Worm (Caenorhabditis elegans) whole organism, L2 larva: Measurements from ENCODE around the gene ugt-36.

Experiments used
- C34F6.9 ChIP-seq: fragments of 150-350 bp; optimal IDR thresholded peaks from 2 replicates; lab custom pipeline; 2014; ENCODE audit warnings: missing biosample characterization, missing genetic modification characterization
- Y55F3AM.14 ChIP-seq: fragments of 200-800 bp; sonication (Bioruptor generic); optimal IDR thresholded peaks from 2 replicates; lab custom pipeline; 2018; ENCODE audit warnings: mild to moderate bottlenecking, missing genetic modification characterization, missing compliant biosample characterization
- ZK546.5 ChIP-seq: sonication (generic microtip); optimal IDR thresholded peaks from 2 replicates; lab custom pipeline; 2017; ENCODE audit warnings: missing biosample characterization, missing genetic modification characterization
- aly-2 ChIP-seq: fragments of 150-350 bp; optimal IDR thresholded peaks from 2 replicates; lab custom pipeline; 2014; ENCODE audit warnings: missing biosample characterization, missing genetic modification characterization
- ama-1 ChIP-seq: fragments of 150-350 bp; optimal IDR thresholded peaks from 2 replicates; lab custom pipeline; 2018; ENCODE audit warnings: inconsistent platforms
- blmp-1 ChIP-seq: sonication (generic microtip); optimal IDR thresholded peaks from 2 replicates; lab custom pipeline; 2017; ENCODE audit warnings: missing genetic modification characterization, mild to moderate bottlenecking, missing compliant biosample characterization, antibody characterized with exemption, moderate library complexity; ENCODE audit not compliant: insufficient read depth
- crh-2 ChIP-seq: sonication (generic microtip); optimal IDR thresholded peaks from 2 replicates; lab custom pipeline; 2017; ENCODE audit warnings: missing biosample characterization, missing genetic modification characterization
- egl-27 ChIP-seq: sonication (generic microtip); optimal IDR thresholded peaks from 3 replicates; lab custom pipeline; 2017; ENCODE audit warnings: missing biosample characterization, missing genetic modification reagents, missing genetic modification characterization
- elt-1 ChIP-seq: fragments of 150-350 bp; optimal IDR thresholded peaks from 2 replicates; lab custom pipeline; 2014; ENCODE audit warnings: missing biosample characterization, missing genetic modification characterization
- gmeb-1 ChIP-seq: fragments of 150-350 bp; optimal IDR thresholded peaks from 2 replicates; lab custom pipeline; 2014; ENCODE audit warnings: missing biosample characterization, missing genetic modification characterization
- lin-11 ChIP-seq: fragments of 150-350 bp; sonication (generic microtip); optimal IDR thresholded peaks from 2 replicates; lab custom pipeline; 2014; ENCODE audit warnings: missing biosample characterization, missing genetic modification characterization, inconsistent platforms, mixed read lengths
- lin-13 ChIP-seq: fragments of 150-350 bp; optimal IDR thresholded peaks from 2 replicates; lab custom pipeline; 2014; ENCODE audit warnings: missing biosample characterization, missing genetic modification reagents, missing genetic modification characterization
- lin-39 ChIP-seq: fragments of 150-350 bp; optimal IDR thresholded peaks from 2 replicates; lab custom pipeline; 2014; ENCODE audit warnings: missing biosample characterization, missing genetic modification reagents, missing genetic modification characterization
- lsy-2 ChIP-seq, 2 experiments: fragments of 150-350 bp in 1 of 2; sonication (generic microtip) in 1 of 2; optimal IDR thresholded peaks; 2 replicates each; lab custom pipeline; 2014 to 2017; ENCODE audit warnings: missing biosample characterization in 2 of 2, missing genetic modification characterization in 2 of 2
- mab-5 ChIP-seq: fragments of 150-350 bp; optimal IDR thresholded peaks from 2 replicates; lab custom pipeline; 2014; ENCODE audit warnings: missing biosample characterization, missing genetic modification characterization
- mbf-1 ChIP-seq: sonication (generic microtip); optimal IDR thresholded peaks from 2 replicates; lab custom pipeline; 2017; ENCODE audit warnings: missing biosample characterization, missing genetic modification characterization
- mdl-1 ChIP-seq, 2 experiments: fragments of 150-350 bp in 1 of 2; sonication (generic microtip) in 1 of 2; optimal IDR thresholded peaks; 2 replicates each; lab custom pipeline; 2017; ENCODE audit warnings: missing biosample characterization in 2 of 2, missing genetic modification characterization in 2 of 2
- nhr-10 ChIP-seq: sonication (generic microtip); optimal IDR thresholded peaks from 2 replicates; lab custom pipeline; 2017; ENCODE audit warnings: missing biosample characterization, missing genetic modification characterization
- nhr-129 ChIP-seq: fragments of 150-350 bp; optimal IDR thresholded peaks from 2 replicates; lab custom pipeline; 2014; ENCODE audit warnings: missing biosample characterization, missing genetic modification characterization
- nhr-21 ChIP-seq: fragments of 150-350 bp; optimal IDR thresholded peaks from 2 replicates; lab custom pipeline; 2014; ENCODE audit warnings: missing biosample characterization, missing genetic modification characterization
- nhr-23 ChIP-seq: fragments of 150-350 bp; optimal IDR thresholded peaks from 2 replicates; lab custom pipeline; 2014; ENCODE audit warnings: missing biosample characterization, missing genetic modification reagents, missing genetic modification characterization
- nhr-237 ChIP-seq: fragments of 150-350 bp; optimal IDR thresholded peaks from 2 replicates; lab custom pipeline; 2014; ENCODE audit warnings: missing biosample characterization, missing genetic modification characterization
- peb-1 ChIP-seq: fragments of 150-350 bp; optimal IDR thresholded peaks from 2 replicates; lab custom pipeline; 2014; ENCODE audit warnings: missing biosample characterization, missing genetic modification characterization
- sem-4 ChIP-seq: fragments of 150-350 bp; optimal IDR thresholded peaks from 2 replicates; lab custom pipeline; 2014; ENCODE audit warnings: missing biosample characterization, missing genetic modification reagents, missing genetic modification characterization
- unc-39 ChIP-seq: fragments of 150-350 bp; optimal IDR thresholded peaks from 2 replicates; lab custom pipeline; 2014; ENCODE audit warnings: missing biosample characterization, missing genetic modification characterization
- unc-55 ChIP-seq: fragments of 150-350 bp; sonication (generic microtip); optimal IDR thresholded peaks from 3 replicates; lab custom pipeline; 2014; ENCODE audit warnings: missing biosample characterization, missing genetic modification reagents, missing genetic modification characterization
- unc-62 ChIP-seq: fragments of 150-350 bp; optimal IDR thresholded peaks from 2 replicates; lab custom pipeline; 2014; ENCODE audit warnings: missing biosample characterization, missing genetic modification reagents, missing genetic modification characterization
- zag-1 ChIP-seq: fragments of 150-350 bp; optimal IDR thresholded peaks from 2 replicates; lab custom pipeline; 2014; ENCODE audit warnings: missing biosample characterization, missing genetic modification characterization

ugt-36 gene

ce11 chrV:7209001-7209400, 42.2 kb downstream of the ugt-36 start:
- TF ChIP-seq lin-11 (tag; lab: Kevin White, UChicago), result no peak
- TF ChIP-seq unc-62 (GFP tag; lab: Kevin White, UChicago), result no peak
- TF ChIP-seq unc-39 (tag; lab: Kevin White, UChicago), result no peak
- no peak for TF ChIP-seq nhr-21 (tag; lab: Kevin White, UChicago)
- TF ChIP-seq mab-5, result no peak
- no peak for TF ChIP-seq aly-2 (tag; lab: Kevin White, UChicago)
- TF ChIP-seq mdl-1 (tag; optimal IDR thresholded peaks at IDR 0.05; lab: Kevin White, UChicago), result no peak
- no peak for TF ChIP-seq gmeb-1 (tag; lab: Kevin White, UChicago)
- no peak for TF ChIP-seq sem-4
- TF ChIP-seq ama-1 (lab: Kevin White, UChicago), result no peak
- TF ChIP-seq nhr-10 (tag; lab: Kevin White, UChicago), result no peak

ce11 chrV:7214802-7215201, 48.0 kb downstream of the ugt-36 start, which contains the start of gene soap-1:
Gene soap-1 (minus strand): TSS chrV:7214902.
- TF ChIP-seq elt-1 (tag; lab: Kevin White, UChicago), result no peak
- no peak for TF ChIP-seq mab-5
- TF ChIP-seq lin-39 (tag; lab: Kevin White, UChicago), result no peak
- TF ChIP-seq blmp-1 (tag; lab: Kevin White, UChicago), result no peak
- no peak for TF ChIP-seq egl-27 (tag; lab: Kevin White, UChicago)
- TF ChIP-seq ama-1 (lab: Kevin White, UChicago), result no peak
- TF ChIP-seq mbf-1 (tag; lab: Kevin White, UChicago), result no peak
- TF ChIP-seq mdl-1 (tag; optimal IDR thresholded peaks at IDR 0.05; lab: Kevin White, UChicago), result no peak
- TF ChIP-seq lin-13 (GFP tag; lab: Kevin White, UChicago), result no peak

- TF ChIP-seq nhr-129 (no peak), unc-39 (tag; lab: Kevin White, UChicago) (no peak), nhr-237 (no peak), unc-62 (GFP tag; lab: Kevin White, UChicago) (no peak), nhr-23 (no peak), elt-1 (tag; lab: Kevin White, UChicago) (no peak), egl-27 (tag; lab: Kevin White, UChicago) (no peak), nhr-10 (tag; lab: Kevin White, UChicago) (no peak), Y55F3AM.14 (GFP tag; lab: Kevin White, UChicago) (no peak), peb-1 (tag; lab: Kevin White, UChicago) (no peak), ZK546.5 (tag; lab: Kevin White, UChicago) (no peak), crh-2 (tag; lab: Kevin White, UChicago) (no peak), nhr-21 (tag; lab: Kevin White, UChicago) (no peak), unc-55 (GFP tag; lab: Kevin White, UChicago) (peak; percentile 47), C34F6.9 (tag; lab: Kevin White, UChicago) (peak; percentile 12), mbf-1 (tag; lab: Kevin White, UChicago) (no peak), lsy-2 (tag; optimal IDR thresholded peaks at IDR 0.05; lab: Kevin White, UChicago) (peak in 1 of 2 experiments; percentile 3), zag-1 (no peak)
Measured at ce11 chrV:7216016-7216415, 49.2 kb downstream of the ugt-36 start.
